Fruit fly (Drosophila melanogaster): Measurements from ENCODE around the gene CG4390.

Gene CG4390

DNA sequence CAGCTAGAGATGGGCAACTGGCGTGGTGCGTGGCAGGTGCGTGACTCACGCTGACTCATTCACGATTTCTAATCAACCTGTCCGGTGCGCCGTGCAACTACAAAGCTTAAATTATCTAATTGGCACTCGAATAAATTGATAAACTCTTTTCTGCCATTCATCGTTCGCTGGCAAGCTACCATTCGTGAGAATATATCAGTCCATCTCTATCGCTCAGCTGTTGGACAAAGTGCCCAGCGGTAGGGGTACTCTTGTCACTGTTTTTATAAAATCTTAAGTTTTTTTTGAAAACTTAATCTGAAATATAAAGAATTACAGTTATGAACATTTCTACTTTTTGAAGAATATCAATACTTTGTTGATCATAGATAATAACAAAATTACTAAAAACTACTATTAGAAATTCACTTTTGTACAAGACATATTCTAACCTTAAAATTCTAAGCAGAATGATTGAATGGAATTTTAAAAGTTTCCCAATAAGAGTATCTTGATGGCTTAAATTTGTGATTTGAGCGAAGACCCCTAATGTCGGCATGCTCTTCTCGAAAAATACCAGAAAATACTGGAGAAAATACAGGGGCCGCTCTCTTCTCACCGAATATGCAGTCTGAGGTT, 38.3 kb downstream of the CG4390 start, which contains the start of the genes PIG-L and psidin (continued):
- TF ChIP-seq CG3163 (GFP tag; optimal IDR thresholded peaks at IDR 0.05) (peak; percentile 15), lov (optimal IDR thresholded peaks at IDR 0.05) (no peak), lov (GFP tag; IDR thresholded peaks at IDR 0.05) (peak; percentile 41; the same call in 1 of the 3 replicates), Dip3 (GFP tag; optimal IDR thresholded peaks at IDR 0.05) (peak; percentile 38), CG3065 (GFP tag; optimal IDR thresholded peaks at IDR 0.05) (peak; percentile 17), chm (GFP tag; IDR thresholded peaks at IDR 0.05) (peak; percentile 61), sens (GFP tag) (peak; percentile 97), Atf6 (GFP tag; IDR thresholded peaks at IDR 0.05) (0 out of 2 replicates have a peak, but pooled peaks have one; percentile 11), CG8478 (optimal IDR thresholded peaks at IDR 0.05) (no peak), Hand (GFP tag; optimal IDR thresholded peaks at IDR 0.05) (peak; percentile 49), Drgx (GFP tag; IDR thresholded peaks at IDR 0.05) (peak; percentile 41), CG34422 (GFP tag; IDR thresholded peaks at IDR 0.05) (peak; percentile 79), HLH3B (GFP tag; IDR thresholded peaks at IDR 0.05) (peak; percentile 71), odd (GFP tag; optimal IDR thresholded peaks at IDR 0.05) (peak; percentile 74), Dip2 (GFP tag; IDR thresholded peaks at IDR 0.05) (no peak), CG1647 (GFP tag; optimal IDR thresholded peaks at IDR 0.05) (no peak), slou (GFP tag; optimal IDR thresholded peaks at IDR 0.05) (peak; percentile 44), CG6854 (GFP tag; optimal IDR thresholded peaks at IDR 0.05) (no peak), Fer2 (tag; optimal IDR thresholded peaks at IDR 0.05) (peak; percentile 41), Ravus (GFP tag; IDR thresholded peaks at IDR 0.05) (peak; percentile 11; the same call in 1 of the 2 replicates), CG1529 (GFP tag; optimal IDR thresholded peaks at IDR 0.05) (peak; percentile 65), CG7987 (GFP tag; optimal IDR thresholded peaks at IDR 0.05) (no peak), CG10565 (GFP tag; optimal IDR thresholded peaks at IDR 0.05) (no peak), esg (GFP tag; conservative IDR thresholded peaks at IDR 0.05) (peak; percentile 67), Ssrp (tag; optimal IDR thresholded peaks at IDR 0.05) (peak; percentile 85), fu2 (GFP tag; optimal IDR thresholded peaks at IDR 0.05) (peak; percentile 84), dmrt99B (tag; optimal IDR thresholded peaks at IDR 0.05) (no peak), sim (GFP tag; IDR thresholded peaks at IDR 0.05) (no peak), knrl (GFP tag; IDR thresholded peaks at IDR 0.05; ENCODE audit: partially characterized antibody) (peak; percentile 97), dati (GFP tag; IDR thresholded peaks at IDR 0.05) (0 out of 2 replicates have a peak, but pooled peaks have one; percentile 33), CG8944 (GFP tag; optimal IDR thresholded peaks at IDR 0.05) (peak; percentile 65), CTCF (GFP tag; optimal IDR thresholded peaks at IDR 0.05) (no peak), ap (GFP tag; IDR thresholded peaks at IDR 0.05) (no peak), CG12299 (tag; optimal IDR thresholded peaks at IDR 0.05) (peak; percentile 73), CG18619 (GFP tag; optimal IDR thresholded peaks at IDR 0.05) (peak; percentile 86), Blimp-1 (GFP tag; optimal IDR thresholded peaks at IDR 0.05) (no peak), CG3407 (GFP tag; optimal IDR thresholded peaks at IDR 0.05) (peak; percentile 63), exex (tag; optimal IDR thresholded peaks at IDR 0.05) (peak; percentile 43), CG15269 (tag; optimal IDR thresholded peaks at IDR 0.05) (peak; percentile 89), sr (GFP tag; IDR thresholded peaks at IDR 0.05) (0 out of 3 replicates have a peak, but pooled peaks have one; percentile 5), danr (GFP tag; IDR thresholded peaks at IDR 0.05) (no peak; the same call in 1 of the 2 replicates), CG8290 (GFP tag; optimal IDR thresholded peaks at IDR 0.05) (peak; percentile 66), CG8290 (tag; optimal IDR thresholded peaks at IDR 0.05) (no peak), unpg (GFP tag; optimal IDR thresholded peaks at IDR 0.05) (peak; percentile 74), gem (tag; optimal IDR thresholded peaks at IDR 0.05) (peak; percentile 93), Abd-B (GFP tag; optimal IDR thresholded peaks at IDR 0.05) (peak; percentile 89), CG31224 (GFP tag; IDR thresholded peaks at IDR 0.05) (no peak; the same call in 1 of the 2 replicates), CG43689 (GFP tag; IDR thresholded peaks at IDR 0.05) (no peak), CG31388 (GFP tag; optimal IDR thresholded peaks at IDR 0.05) (peak; percentile 34), CG18764 (GFP tag; optimal IDR thresholded peaks at IDR 0.05) (peak; percentile 68), CG10959 (GFP tag; IDR thresholded peaks at IDR 0.05) (peak; percentile 40; the same call in 1 of the 2 replicates), CG31365 (tag; optimal IDR thresholded peaks at IDR 0.05) (no peak)
